Worm (Caenorhabditis elegans): ENCODE results near the gene C31E10.6.
"Not testable (repeated sequence)": the region's sequence is repeated elsewhere in the genome, so short reads cannot be mapped to it uniquely, and the experiment has no call there.

ce11 chrX:13980417-13980816 is 15.7 kb upstream of the C31E10.6 start, which contains the start of gene arrd-24:
- not testable (repeated sequence) for TF ChIP-seq Y55F3AM.14 (GFP tag; optimal IDR thresholded peaks at IDR 0.05); snpc-4 (tag; optimal IDR thresholded peaks at IDR 0.05); elt-3 (tag; optimal IDR thresholded peaks at IDR 0.05); aly-2 (tag; optimal IDR thresholded peaks at IDR 0.05); unc-39 (tag; optimal IDR thresholded peaks at IDR 0.05); nhr-25 (tag; optimal IDR thresholded peaks at IDR 0.05); elt-1 (tag; optimal IDR thresholded peaks at IDR 0.05); nhr-77 (tag; optimal IDR thresholded peaks at IDR 0.05); dmd-4 (tag; optimal IDR thresholded peaks at IDR 0.05); nhr-129 (tag; optimal IDR thresholded peaks at IDR 0.05); alr-1 (tag; optimal IDR thresholded peaks at IDR 0.05); skn-1 (tag; optimal IDR thresholded peaks at IDR 0.05); lin-13 (GFP tag; optimal IDR thresholded peaks at IDR 0.05); ztf-4 (tag; optimal IDR thresholded peaks at IDR 0.05)
